Fruit fly (Drosophila melanogaster): ENCODE results near the gene lectin-33A.

lectin-33A gene

dm6 chr2L:11001376-11002122, at the start of gene lectin-33A, which contains the start of gene aub:
Gene lectin-33A (plus strand): TSS chr2L:11002072.
Gene aub (minus strand): TSS chr2L:11001476.
- TF ChIP-seq tj (GFP tag; optimal IDR thresholded peaks at IDR 0.05): no peak
- TF ChIP-seq ovo (GFP tag; optimal IDR thresholded peaks at IDR 0.05): no peak
- TF ChIP-seq Hr96 (GFP tag; optimal IDR thresholded peaks at IDR 0.05): no peak
- no peak for TF ChIP-seq cic (GFP tag; optimal IDR thresholded peaks at IDR 0.05)
- no peak for TF ChIP-seq cnc (optimal IDR thresholded peaks at IDR 0.05)
- TF ChIP-seq pad (GFP tag; optimal IDR thresholded peaks at IDR 0.05): no peak
- no peak for TF ChIP-seq CG12768 (GFP tag; optimal IDR thresholded peaks at IDR 0.05)
- TF ChIP-seq CG5204 (GFP tag; optimal IDR thresholded peaks at IDR 0.05): no peak

dm6 chr2L:10963979-10964378, 37.9 kb upstream of the lectin-33A start, which contains the start of gene dpr2:
Gene dpr2 (minus strand): TSS chr2L:10964153.
- TF ChIP-seq toe (GFP tag; optimal IDR thresholded peaks at IDR 0.05) (no peak), bab1 (GFP tag; optimal IDR thresholded peaks at IDR 0.05) (no peak), CG14711 (tag; optimal IDR thresholded peaks at IDR 0.05) (no peak), CG7101 (tag; optimal IDR thresholded peaks at IDR 0.05) (no peak), ovo (GFP tag; optimal IDR thresholded peaks at IDR 0.05) (no peak), CG1620 (GFP tag; optimal IDR thresholded peaks at IDR 0.05) (no peak), CG11617 (GFP tag; optimal IDR thresholded peaks at IDR 0.05) (no peak), cic (GFP tag; optimal IDR thresholded peaks at IDR 0.05) (no peak), CG12768 (GFP tag; optimal IDR thresholded peaks at IDR 0.05) (no peak), kay (GFP tag; ENCODE audit: borderline replicate concordance) (no peak), cnc (optimal IDR thresholded peaks at IDR 0.05) (no peak), Clk (GFP tag; optimal IDR thresholded peaks at IDR 0.05) (no peak), tj (GFP tag; optimal IDR thresholded peaks at IDR 0.05) (no peak), CG33017 (tag; optimal IDR thresholded peaks at IDR 0.05) (no peak), Mnt (GFP tag; optimal IDR thresholded peaks at IDR 0.05) (no peak), CG7045 (GFP tag; optimal IDR thresholded peaks at IDR 0.05) (no peak)

dm6 chr2L:10964493-10964892, 37.4 kb upstream of the lectin-33A start:
- TF ChIP-seq bab1 (GFP tag; optimal IDR thresholded peaks at IDR 0.05) (no peak), Mnt (GFP tag; optimal IDR thresholded peaks at IDR 0.05) (no peak), Hr96 (GFP tag; optimal IDR thresholded peaks at IDR 0.05) (no peak), CG12768 (GFP tag; optimal IDR thresholded peaks at IDR 0.05) (no peak), toe (GFP tag; optimal IDR thresholded peaks at IDR 0.05) (peak; percentile 13), pad (GFP tag; optimal IDR thresholded peaks at IDR 0.05) (peak; percentile 93)

dm6 chr2L:10965962-10966361, 35.9 kb upstream of the lectin-33A start:
- TF ChIP-seq CG33017 (tag; optimal IDR thresholded peaks at IDR 0.05) (no peak), Hr96 (GFP tag; optimal IDR thresholded peaks at IDR 0.05) (no peak), CG7045 (GFP tag; optimal IDR thresholded peaks at IDR 0.05) (no peak), cic (GFP tag; optimal IDR thresholded peaks at IDR 0.05) (no peak), bab1 (GFP tag; optimal IDR thresholded peaks at IDR 0.05) (no peak)

dm6 chr2L:10967257-10968008, 34.4 kb upstream of the lectin-33A start:
- TF ChIP-seq Hr96 (GFP tag; optimal IDR thresholded peaks at IDR 0.05) (no peak), Clk (GFP tag; optimal IDR thresholded peaks at IDR 0.05) (no peak), CG1620 (GFP tag; optimal IDR thresholded peaks at IDR 0.05) (no peak), CG33017 (tag; optimal IDR thresholded peaks at IDR 0.05) (no peak), bab1 (GFP tag; optimal IDR thresholded peaks at IDR 0.05) (no peak), CG14711 (tag; optimal IDR thresholded peaks at IDR 0.05) (no peak), CG12768 (GFP tag; optimal IDR thresholded peaks at IDR 0.05) (peak; percentile 86), cnc (optimal IDR thresholded peaks at IDR 0.05) (no peak), CG7045 (GFP tag; optimal IDR thresholded peaks at IDR 0.05) (no peak), Crg-1 (GFP tag; optimal IDR thresholded peaks at IDR 0.05) (no peak), Mnt (GFP tag; optimal IDR thresholded peaks at IDR 0.05) (peak; percentile 51), toe (GFP tag; optimal IDR thresholded peaks at IDR 0.05) (no peak), kay (GFP tag; ENCODE audit: borderline replicate concordance) (no peak), CG11617 (GFP tag; optimal IDR thresholded peaks at IDR 0.05) (peak; percentile 29), CG7101 (tag; optimal IDR thresholded peaks at IDR 0.05) (peak; percentile 1), tj (GFP tag; optimal IDR thresholded peaks at IDR 0.05) (peak; percentile 72), CG5204 (GFP tag; optimal IDR thresholded peaks at IDR 0.05) (no peak), pad (GFP tag; optimal IDR thresholded peaks at IDR 0.05) (peak; percentile 85), cic (GFP tag; optimal IDR thresholded peaks at IDR 0.05) (peak; percentile 63), ovo (GFP tag; optimal IDR thresholded peaks at IDR 0.05) (peak; percentile 75)

dm6 chr2L:10968009-10968383, 33.9 kb upstream of the lectin-33A start:
- TF ChIP-seq tj (GFP tag; optimal IDR thresholded peaks at IDR 0.05): no peak
- TF ChIP-seq cnc (optimal IDR thresholded peaks at IDR 0.05): no peak
- no peak for TF ChIP-seq pad (GFP tag; optimal IDR thresholded peaks at IDR 0.05)
- no peak for TF ChIP-seq cic (GFP tag; optimal IDR thresholded peaks at IDR 0.05)
- TF ChIP-seq CG7101 (tag; optimal IDR thresholded peaks at IDR 0.05): no peak
- TF ChIP-seq CG33017 (tag; optimal IDR thresholded peaks at IDR 0.05): no peak
- no peak for TF ChIP-seq toe (GFP tag; optimal IDR thresholded peaks at IDR 0.05)
- TF ChIP-seq CG14711 (tag; optimal IDR thresholded peaks at IDR 0.05): no peak
- no peak for TF ChIP-seq CG5204 (GFP tag; optimal IDR thresholded peaks at IDR 0.05)
- no peak for TF ChIP-seq Clk (GFP tag; optimal IDR thresholded peaks at IDR 0.05)
- TF ChIP-seq Crg-1 (GFP tag; optimal IDR thresholded peaks at IDR 0.05): no peak
- no peak for TF ChIP-seq bab1 (GFP tag; optimal IDR thresholded peaks at IDR 0.05)

Measured in whole organism, adult.